Worm (Caenorhabditis elegans) whole organism, late embryonic: Measurements from ENCODE around the gene str-47.
A peak's percentile ranks its signal among the peaks of the same experiment; 100 is the strongest.

ENCODE experiments used
- C38D4.7 ChIP-seq: fragments of 200-800 bp; sonication (Bioruptor generic); optimal IDR thresholded peaks from 2 replicates; lab custom pipeline; 2018; ENCODE audit warnings: mild to moderate bottlenecking, missing genetic modification characterization, moderate library complexity, missing compliant biosample characterization
- K09A11.1 ChIP-seq: sonication (generic microtip); optimal IDR thresholded peaks from 2 replicates; lab custom pipeline; 2017; ENCODE audit warnings: antibody characterized with exemption, mild to moderate bottlenecking, missing genetic modification characterization, missing compliant biosample characterization; ENCODE audit not compliant: insufficient read depth
- ahr-1 ChIP-seq: sonication (generic microtip); optimal IDR thresholded peaks from 2 replicates; lab custom pipeline; 2016; ENCODE audit warnings: missing genetic modification characterization, missing compliant biosample characterization
- ceh-14 ChIP-seq: sonication (generic microtip); optimal IDR thresholded peaks from 2 replicates; lab custom pipeline; 2016; ENCODE audit warnings: missing genotype, missing genetic modification characterization, missing compliant biosample characterization
- ceh-19 ChIP-seq: fragments of 200-800 bp; sonication (Bioruptor generic); optimal IDR thresholded peaks from 2 replicates; lab custom pipeline; 2018; ENCODE audit warnings: mild to moderate bottlenecking, missing genetic modification characterization, missing compliant biosample characterization
- ceh-2 ChIP-seq: sonication (generic microtip); optimal IDR thresholded peaks from 2 replicates; lab custom pipeline; 2016; ENCODE audit warnings: missing genotype, missing genetic modification characterization, missing compliant biosample characterization
- ceh-22 ChIP-seq: sonication (generic microtip); optimal IDR thresholded peaks from 2 replicates; lab custom pipeline; 2017; ENCODE audit warnings: missing biosample characterization, missing genetic modification characterization
- ceh-30 ChIP-seq: fragments of 150-350 bp; optimal IDR thresholded peaks from 2 replicates; lab custom pipeline; 2014; ENCODE audit warnings: missing biosample characterization, missing genetic modification characterization
- ceh-45 ChIP-seq: fragments of 200-800 bp; sonication (Bioruptor generic); IDR thresholded peaks from 2 replicates; pipeline ENCODE4 v1.3.6; 2022; ENCODE audit warnings: missing genetic modification reagents, missing genetic modification characterization, missing compliant biosample characterization
- dve-1 ChIP-seq: sonication (generic microtip); optimal IDR thresholded peaks from 2 replicates; lab custom pipeline; 2017; ENCODE audit warnings: antibody characterized with exemption, mild to moderate bottlenecking, missing genetic modification characterization, missing compliant biosample characterization
- elt-2 ChIP-seq: sonication (generic microtip); optimal IDR thresholded peaks from 2 replicates; lab custom pipeline; 2016; ENCODE audit warnings: missing genetic modification reagents, missing genetic modification characterization, missing compliant biosample characterization
- ets-4 ChIP-seq: sonication (generic microtip); optimal IDR thresholded peaks from 2 replicates; lab custom pipeline; 2016; ENCODE audit warnings: missing genetic modification characterization, missing compliant biosample characterization
- eyg-1 ChIP-seq: sonication (generic microtip); optimal IDR thresholded peaks from 2 replicates; lab custom pipeline; 2016; ENCODE audit warnings: missing genotype, missing genetic modification characterization, missing compliant biosample characterization
- fax-1 ChIP-seq: sonication (generic microtip); optimal IDR thresholded peaks from 2 replicates; lab custom pipeline; 2016; ENCODE audit warnings: missing genotype, missing genetic modification characterization, missing compliant biosample characterization
- fkh-10 ChIP-seq: fragments of 150-350 bp; optimal IDR thresholded peaks from 2 replicates; lab custom pipeline; 2014; ENCODE audit warnings: missing biosample characterization, missing genetic modification reagents, missing genetic modification characterization
- hlh-13 ChIP-seq: fragments of 200-800 bp; sonication (Bioruptor generic); optimal IDR thresholded peaks from 2 replicates; lab custom pipeline; 2018; ENCODE audit warnings: mild to moderate bottlenecking, missing genetic modification characterization, missing compliant biosample characterization
- hlh-6 ChIP-seq: sonication (generic microtip); optimal IDR thresholded peaks from 2 replicates; lab custom pipeline; 2016; ENCODE audit warnings: missing genotype, missing genetic modification characterization, missing compliant biosample characterization
- hlh-8 ChIP-seq: sonication (generic microtip); optimal IDR thresholded peaks from 2 replicates; lab custom pipeline; 2016; ENCODE audit warnings: missing genotype, missing genetic modification characterization, missing compliant biosample characterization
- lin-11 ChIP-seq: fragments of 200-800 bp; sonication (Bioruptor generic); optimal IDR thresholded peaks from 2 replicates; lab custom pipeline; 2018; ENCODE audit warnings: mild to moderate bottlenecking, missing genetic modification characterization, missing compliant biosample characterization
- mec-3 ChIP-seq: sonication (generic microtip); optimal IDR thresholded peaks from 2 replicates; lab custom pipeline; 2016; ENCODE audit warnings: borderline replicate concordance, missing genetic modification characterization, missing compliant biosample characterization
- nhr-11 ChIP-seq: fragments of 150-350 bp; optimal IDR thresholded peaks from 2 replicates; lab custom pipeline; 2014; ENCODE audit warnings: missing biosample characterization, missing genetic modification characterization
- npax-4 ChIP-seq: sonication (generic microtip); optimal IDR thresholded peaks from 2 replicates; lab custom pipeline; 2016; ENCODE audit warnings: missing genetic modification characterization, missing compliant biosample characterization
- pag-3 ChIP-seq: sonication (generic microtip); optimal IDR thresholded peaks from 2 replicates; lab custom pipeline; 2016; ENCODE audit warnings: missing compliant biosample characterization, missing genetic modification characterization, borderline replicate concordance
- pat-9 ChIP-seq: fragments of 200-800 bp; sonication (Bioruptor generic); optimal IDR thresholded peaks from 2 replicates; lab custom pipeline; 2018; ENCODE audit warnings: mild to moderate bottlenecking, missing genetic modification characterization, moderate library complexity, missing compliant biosample characterization
- pax-1 ChIP-seq: fragments of 150-350 bp; optimal IDR thresholded peaks from 2 replicates; lab custom pipeline; 2014; ENCODE audit warnings: missing biosample characterization, missing genetic modification characterization
- pha-2 ChIP-seq: sonication (generic microtip); optimal IDR thresholded peaks from 2 replicates; lab custom pipeline; 2017; ENCODE audit warnings: mild to moderate bottlenecking, missing genetic modification characterization, missing compliant biosample characterization
- rnt-1 ChIP-seq: sonication (generic microtip); optimal IDR thresholded peaks from 2 replicates; lab custom pipeline; 2016; ENCODE audit warnings: missing genetic modification characterization, missing compliant biosample characterization
- sdc-2 ChIP-seq: sonication (generic microtip); optimal IDR thresholded peaks from 2 replicates; lab custom pipeline; 2016; ENCODE audit warnings: missing genotype, missing genetic modification characterization, missing compliant biosample characterization
- sox-4 ChIP-seq: sonication (generic microtip); optimal IDR thresholded peaks from 2 replicates; lab custom pipeline; 2017; ENCODE audit warnings: mild to moderate bottlenecking, missing genetic modification characterization, inconsistent platforms, missing compliant biosample characterization
- tbx-2 ChIP-seq: sonication (generic microtip); optimal IDR thresholded peaks from 2 replicates; lab custom pipeline; 2016; ENCODE audit warnings: missing genetic modification characterization, missing compliant biosample characterization
- tbx-7 ChIP-seq: sonication (generic microtip); optimal IDR thresholded peaks from 2 replicates; lab custom pipeline; 2016; ENCODE audit warnings: missing genotype, missing genetic modification characterization, missing compliant biosample characterization
- unc-3 ChIP-seq, 2 experiments: fragments of 200-800 bp in 1 of 2; sonication (Bioruptor generic) in 1 of 2; sonication (generic microtip) in 1 of 2; conservative IDR thresholded peaks in 1 of 2; optimal IDR thresholded peaks in 1 of 2; 2 replicates each; pipeline versions ENCODE4 v1.3.6 to Lab custom; 2016 to 2022; ENCODE audit warnings: missing compliant biosample characterization in 2 of 2, missing genetic modification characterization in 2 of 2, missing genetic modification reagents in 1 of 2
- unc-42 ChIP-seq: sonication (generic microtip); optimal IDR thresholded peaks from 2 replicates; lab custom pipeline; 2016; ENCODE audit warnings: missing genotype, missing genetic modification characterization, missing compliant biosample characterization
- unc-86 ChIP-seq: sonication (generic microtip); optimal IDR thresholded peaks from 2 replicates; lab custom pipeline; 2016; ENCODE audit warnings: missing genetic modification characterization, missing compliant biosample characterization
- zip-5 ChIP-seq: sonication (generic microtip); optimal IDR thresholded peaks from 2 replicates; lab custom pipeline; 2016; ENCODE audit warnings: missing genetic modification characterization, missing compliant biosample characterization
- ztf-16 ChIP-seq: sonication (generic microtip); optimal IDR thresholded peaks from 2 replicates; lab custom pipeline; 2017; ENCODE audit warnings: missing genetic modification characterization, missing compliant biosample characterization

Gene str-47

DNA sequence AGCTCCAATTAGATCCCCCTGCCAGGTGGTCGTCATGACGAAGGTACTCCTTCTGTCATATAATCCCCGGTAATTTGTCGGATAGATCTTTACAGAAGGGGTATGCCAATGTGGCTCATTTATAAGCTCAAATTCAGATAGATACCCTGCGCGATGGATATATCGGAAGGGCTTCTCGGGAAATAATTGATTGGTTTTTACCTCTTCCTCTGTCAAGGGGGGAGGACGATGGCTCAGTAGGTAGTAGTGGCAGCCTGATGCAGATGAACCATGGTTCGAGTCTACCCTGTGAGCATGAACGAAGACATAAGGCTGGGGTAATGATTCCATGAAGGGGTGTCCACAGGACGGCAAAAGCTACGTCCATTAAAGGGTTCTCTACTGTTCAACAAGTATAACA is 1.6 kb downstream of the str-47 start:
- TF ChIP-seq ztf-16 (tag; lab: Kevin White, UChicago), result no peak
- TF ChIP-seq sdc-2 (tag; lab: Kevin White, UChicago), result peak; percentile 95

DNA sequence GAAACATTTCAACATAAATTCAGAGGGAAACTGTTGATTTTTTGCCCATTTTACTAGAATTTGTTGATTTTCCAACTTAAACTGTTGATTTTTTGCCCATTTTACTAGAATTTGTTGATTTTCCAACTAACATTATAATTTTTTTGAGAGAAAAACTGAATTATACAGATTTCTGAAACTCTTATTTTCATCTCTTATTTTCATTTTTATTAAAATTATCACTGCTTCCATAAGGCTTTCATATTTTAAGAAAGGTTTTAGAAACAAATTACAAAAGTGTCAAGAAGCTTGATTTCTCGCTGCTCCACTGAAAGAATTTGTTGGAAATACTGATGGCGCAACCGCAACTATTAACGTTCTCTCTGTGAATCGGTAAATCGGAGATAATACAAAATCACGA is 4.4 kb downstream of the str-47 start:
- no peak for TF ChIP-seq pat-9
- no peak for TF ChIP-seq unc-3 (GFP tag; conservative IDR thresholded peaks at IDR 0.05; lab: Robert Waterston, UW)
- no peak for TF ChIP-seq unc-3 (tag; optimal IDR thresholded peaks at IDR 0.05; lab: Kevin White, UChicago)
- no peak for TF ChIP-seq fkh-10 (GFP tag; lab: Kevin White, UChicago)
- no peak for TF ChIP-seq unc-86 (tag; lab: Kevin White, UChicago)
- TF ChIP-seq pax-1, result no peak
- TF ChIP-seq sox-4 (tag; lab: Kevin White, UChicago), result no peak
- no peak for TF ChIP-seq pha-2 (tag; lab: Kevin White, UChicago)
- no peak for TF ChIP-seq hlh-13
- TF ChIP-seq ceh-30 (tag; lab: Kevin White, UChicago), result no peak
- TF ChIP-seq ceh-22 (tag; lab: Kevin White, UChicago), result no peak
- no peak for TF ChIP-seq tbx-7 (tag; lab: Kevin White, UChicago)
- no peak for TF ChIP-seq C38D4.7 (GFP tag; lab: Kevin White, UChicago)
- TF ChIP-seq nhr-11 (tag; lab: Kevin White, UChicago), result no peak
- TF ChIP-seq fax-1 (tag; lab: Kevin White, UChicago), result no peak
- TF ChIP-seq unc-42 (tag; lab: Kevin White, UChicago), result no peak
- TF ChIP-seq elt-2 (tag; lab: Kevin White, UChicago), result no peak
- TF ChIP-seq dve-1 (tag; lab: Kevin White, UChicago), result no peak
- TF ChIP-seq hlh-8 (tag; lab: Kevin White, UChicago), result no peak
- no peak for TF ChIP-seq ceh-19 (GFP tag; lab: Kevin White, UChicago)

DNA sequence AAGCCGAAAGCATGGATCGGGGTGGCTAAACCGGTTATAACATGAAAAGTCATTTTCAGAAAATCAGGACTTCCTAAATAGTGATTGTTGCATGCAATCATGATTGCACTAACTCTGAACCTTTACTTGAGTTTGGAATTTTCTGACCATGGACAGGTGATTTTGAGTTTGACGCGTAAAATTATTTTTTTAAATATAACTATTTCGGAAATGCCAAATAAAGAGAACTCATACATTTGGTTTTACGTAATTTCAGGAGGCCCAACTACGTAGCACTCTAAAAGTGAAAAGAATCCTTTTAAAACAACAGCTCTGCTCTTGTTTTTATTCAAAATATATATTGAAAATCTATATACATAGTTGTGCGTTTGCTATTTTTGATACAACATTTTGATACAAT is 6.2 kb downstream of the str-47 start, which contains the start of gene srh-234:
srh-234 (minus strand) TSS at position 101 of the 400 bp plus-strand sequence.
- TF ChIP-seq ceh-30 (tag; lab: Kevin White, UChicago), result no peak
- TF ChIP-seq ceh-2 (tag; lab: Kevin White, UChicago), result no peak
- TF ChIP-seq eyg-1 (tag; lab: Kevin White, UChicago), result no peak
- no peak for TF ChIP-seq unc-42 (tag; lab: Kevin White, UChicago)
- TF ChIP-seq dve-1 (tag; lab: Kevin White, UChicago), result no peak
- TF ChIP-seq mec-3, result no peak

DNA sequence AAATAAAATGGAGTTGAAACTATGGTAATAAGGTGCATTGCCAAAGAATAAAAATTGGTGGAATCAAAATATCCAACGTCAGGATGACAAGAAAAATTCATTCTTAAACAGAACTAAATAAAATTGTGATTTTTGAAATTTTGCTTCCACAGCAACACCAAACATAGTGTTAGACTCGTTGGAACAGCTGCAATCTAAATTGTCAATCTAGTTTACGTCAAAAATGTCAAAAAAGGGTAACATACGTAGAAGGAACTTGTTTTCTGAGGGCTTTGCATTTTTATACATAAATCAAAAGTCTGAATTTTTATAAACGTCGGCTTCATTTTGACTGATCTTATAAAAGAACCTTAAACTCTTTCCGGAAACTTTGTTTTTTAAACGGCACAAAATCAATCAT is 8.0 kb downstream of the str-47 start, which contains the start of gene srh-200:
srh-200 (minus strand) TSS at position 101 of the 400 bp plus-strand sequence.
- TF ChIP-seq tbx-2 (tag; lab: Kevin White, UChicago), result no peak
- no peak for TF ChIP-seq pha-2 (tag; lab: Kevin White, UChicago)
- TF ChIP-seq K09A11.1 (tag; lab: Kevin White, UChicago), result no peak
- TF ChIP-seq ahr-1 (tag; lab: Kevin White, UChicago), result no peak
- no peak for TF ChIP-seq ets-4
- TF ChIP-seq lin-11 (tag; lab: Kevin White, UChicago), result no peak
- TF ChIP-seq ceh-14 (tag; lab: Kevin White, UChicago), result no peak
- TF ChIP-seq zip-5 (tag; lab: Kevin White, UChicago), result no peak
- no peak for TF ChIP-seq pax-1
- TF ChIP-seq pag-3 (tag; lab: Kevin White, UChicago), result no peak
- no peak for TF ChIP-seq fkh-10 (GFP tag; lab: Kevin White, UChicago)
- TF ChIP-seq sdc-2 (tag; lab: Kevin White, UChicago), result no peak
- no peak for TF ChIP-seq ceh-45 (GFP tag; lab: Robert Waterston, UW)
- no peak for TF ChIP-seq rnt-1
- TF ChIP-seq elt-2 (tag; lab: Kevin White, UChicago), result no peak
- TF ChIP-seq npax-4 (tag; lab: Kevin White, UChicago), result no peak
- TF ChIP-seq hlh-6 (tag; lab: Kevin White, UChicago), result no peak
